Worm (Caenorhabditis elegans) whole organism, L3 larva: Measurements from ENCODE around the gene ZK177.12.

ENCODE experiments used
- fkh-10 ChIP-seq: sonication (generic microtip); optimal IDR thresholded peaks from 2 replicates; lab custom pipeline; 2017; ENCODE audit warnings: missing biosample characterization, missing genetic modification reagents, missing genetic modification characterization
- fos-1 ChIP-seq: fragments of 150-350 bp; optimal IDR thresholded peaks from 2 replicates; lab custom pipeline; 2014; ENCODE audit warnings: missing biosample characterization, missing genetic modification characterization
- nhr-25 ChIP-seq: sonication (generic microtip); optimal IDR thresholded peaks from 2 replicates; lab custom pipeline; 2017; ENCODE audit warnings: missing biosample characterization, missing genetic modification characterization
- nhr-76 ChIP-seq: fragments of 150-350 bp; sonication (generic microtip); optimal IDR thresholded peaks from 5 replicates; lab custom pipeline; 2014; ENCODE audit warnings: missing biosample characterization, missing genetic modification characterization
- pha-4 ChIP-seq: fragments of 150-350 bp; optimal IDR thresholded peaks from 2 replicates; lab custom pipeline; 2014; ENCODE audit warnings: missing biosample characterization, missing genetic modification reagents, missing genetic modification characterization
- tbx-2 ChIP-seq: sonication (generic microtip); optimal IDR thresholded peaks from 2 replicates; lab custom pipeline; 2016; ENCODE audit warnings: mild to moderate bottlenecking, missing genetic modification characterization, missing compliant biosample characterization
- unc-62 ChIP-seq: fragments of 150-350 bp; sonication (generic microtip); optimal IDR thresholded peaks from 4 replicates; lab custom pipeline; 2014; ENCODE audit warnings: missing biosample characterization, missing genetic modification reagents, missing genetic modification characterization

ce11 chrII:5474946-5475345, 46.6 kb upstream of the ZK177.12 start, which contains the start of gene ilcr-2:
- no peak for TF ChIP-seq tbx-2 (tag; lab: Kevin White, UChicago)
- TF ChIP-seq nhr-76 (tag; lab: Kevin White, UChicago) = no peak
- TF ChIP-seq unc-62 (GFP tag; lab: Kevin White, UChicago) = no peak
- TF ChIP-seq fkh-10 (GFP tag; lab: Kevin White, UChicago) = no peak
- TF ChIP-seq nhr-25 (tag; lab: Kevin White, UChicago) = no peak
- TF ChIP-seq pha-4 (tag; lab: Kevin White, UChicago) = no peak
- TF ChIP-seq fos-1 = no peak
